Fruit fly (Drosophila melanogaster) Kc167 (cell line): ENCODE results near the gene CG31321.

Experiments used
- Myc ChIP-seq: fragments of >200 bp; optimal IDR thresholded peaks from 2 replicates; lab custom pipeline; 2017; ENCODE audit warnings: missing external identifiers
- Sin3A ChIP-seq: fragments of >200 bp; optimal IDR thresholded peaks from 2 replicates; lab custom pipeline; 2018; ENCODE audit warnings: missing external identifiers
- h ChIP-seq: fragments of >200 bp; optimal IDR thresholded peaks from 3 replicates; lab custom pipeline; 2018; ENCODE audit warnings: missing external identifiers
- insv ChIP-seq: fragments of >200 bp; optimal IDR thresholded peaks from 3 replicates; lab custom pipeline; 2018; ENCODE audit warnings: missing external identifiers
- psq ChIP-seq: fragments of >200 bp; optimal IDR thresholded peaks from 2 replicates; lab custom pipeline; 2017; ENCODE audit warnings: missing external identifiers
- ttk ChIP-seq: sonication (Bioruptor generic); optimal IDR thresholded peaks from 2 replicates; lab custom pipeline; 2017; ENCODE audit warnings: missing external identifiers

Gene CG31321

DNA sequence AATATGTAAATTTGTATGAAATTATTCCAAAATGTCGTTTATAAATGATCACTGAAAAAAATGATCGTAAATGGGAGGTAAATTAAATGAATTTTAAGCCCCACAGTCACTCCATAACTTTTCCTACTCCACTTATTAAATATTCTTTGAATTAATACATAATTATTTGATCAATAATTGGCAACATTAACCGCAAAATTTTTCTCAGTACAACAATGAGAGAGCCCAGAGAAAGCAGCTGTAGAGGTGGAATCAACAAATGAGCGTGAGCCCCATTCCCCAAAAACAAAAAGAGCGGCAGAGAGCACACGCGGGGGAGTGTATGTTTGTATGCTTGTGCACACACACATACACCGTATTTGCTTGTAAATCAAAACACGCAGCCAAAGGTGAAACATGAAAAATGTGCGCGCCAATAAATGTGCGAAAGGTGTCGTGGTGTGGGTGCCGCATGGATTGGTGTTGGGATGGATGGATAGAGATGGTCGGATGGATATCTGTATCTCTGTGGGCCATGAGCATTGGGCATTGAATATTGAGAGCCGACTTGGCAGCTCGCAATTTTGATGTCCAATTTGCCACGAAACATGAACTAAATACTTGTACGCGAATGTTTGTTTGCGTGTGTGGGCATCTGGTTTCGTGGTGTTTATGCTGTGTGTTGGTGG is 26.3 kb upstream of the CG31321 start:
- no peak for TF ChIP-seq Myc (lab: Kevin White, UChicago)
- no peak for TF ChIP-seq h (lab: Kevin White, UChicago)
- TF ChIP-seq ttk: no peak
- no peak for TF ChIP-seq insv (lab: Kevin White, UChicago)
- TF ChIP-seq psq (lab: Kevin White, UChicago): no peak
- TF ChIP-seq Sin3A (lab: Kevin White, UChicago): no peak

DNA sequence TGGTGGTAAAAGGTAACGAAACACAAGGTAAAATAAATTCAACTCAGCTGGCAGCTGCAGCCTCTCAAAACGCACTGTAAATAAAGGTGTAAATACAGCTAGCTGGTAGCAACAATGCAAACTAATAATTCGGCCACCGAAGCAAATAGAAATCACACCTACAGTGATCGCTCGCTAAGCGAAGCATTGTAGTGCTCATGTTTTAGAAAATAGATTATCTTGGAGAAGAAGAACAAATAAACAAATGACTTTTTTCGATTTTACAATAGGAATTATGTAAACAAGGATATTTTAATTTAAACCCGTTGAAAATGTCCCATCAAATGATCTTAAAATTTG is 25.8 kb upstream of the CG31321 start:
- TF ChIP-seq Myc (lab: Kevin White, UChicago): no peak
- TF ChIP-seq psq (lab: Kevin White, UChicago): no peak
- no peak for TF ChIP-seq ttk
- no peak for TF ChIP-seq insv (lab: Kevin White, UChicago)
- TF ChIP-seq Sin3A (lab: Kevin White, UChicago): no peak
- no peak for TF ChIP-seq h (lab: Kevin White, UChicago)

DNA sequence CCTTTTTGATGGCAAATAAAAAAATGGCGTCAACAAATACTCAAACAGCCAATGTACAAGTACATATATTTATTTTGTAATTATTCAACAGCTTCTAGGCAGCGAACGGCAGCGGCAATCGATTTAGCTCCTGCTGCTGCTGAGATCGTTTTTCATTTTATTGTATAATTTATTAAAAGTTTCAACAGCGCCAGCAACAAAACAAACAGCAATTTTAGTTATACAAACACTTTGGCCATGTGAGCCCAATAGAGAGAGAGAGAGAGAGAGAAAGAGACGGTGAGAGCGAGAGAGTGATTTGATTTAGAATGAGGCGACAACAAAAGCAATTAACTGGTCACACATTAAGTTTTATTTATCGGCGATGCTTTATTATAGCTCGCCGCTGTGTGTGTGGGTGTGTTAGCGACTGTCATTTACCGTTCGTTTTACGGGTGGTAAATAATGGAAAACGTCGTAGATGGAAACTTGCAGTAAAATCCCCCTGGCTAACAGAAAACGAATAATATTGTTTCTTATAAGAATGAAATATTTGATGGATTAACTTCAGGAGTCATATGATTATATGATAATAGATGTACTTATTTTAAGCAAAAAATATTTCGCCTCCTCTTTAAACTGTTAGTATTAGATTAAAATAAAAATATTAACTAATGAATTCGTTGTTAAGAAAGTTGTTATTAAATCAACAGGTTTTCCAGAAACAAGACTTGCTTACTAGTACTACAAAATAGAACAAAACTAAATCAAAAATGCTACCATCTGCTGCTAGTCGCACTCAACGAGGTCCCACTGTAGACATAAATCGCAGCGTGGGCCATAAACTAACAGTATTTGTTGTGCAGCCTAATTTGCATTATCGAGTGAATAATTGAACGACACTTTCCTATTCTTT is 24.9 kb upstream of the CG31321 start:
- TF ChIP-seq Sin3A (lab: Kevin White, UChicago): no peak
- no peak for TF ChIP-seq insv (lab: Kevin White, UChicago)
- TF ChIP-seq ttk: no peak
- no peak for TF ChIP-seq psq (lab: Kevin White, UChicago)

DNA sequence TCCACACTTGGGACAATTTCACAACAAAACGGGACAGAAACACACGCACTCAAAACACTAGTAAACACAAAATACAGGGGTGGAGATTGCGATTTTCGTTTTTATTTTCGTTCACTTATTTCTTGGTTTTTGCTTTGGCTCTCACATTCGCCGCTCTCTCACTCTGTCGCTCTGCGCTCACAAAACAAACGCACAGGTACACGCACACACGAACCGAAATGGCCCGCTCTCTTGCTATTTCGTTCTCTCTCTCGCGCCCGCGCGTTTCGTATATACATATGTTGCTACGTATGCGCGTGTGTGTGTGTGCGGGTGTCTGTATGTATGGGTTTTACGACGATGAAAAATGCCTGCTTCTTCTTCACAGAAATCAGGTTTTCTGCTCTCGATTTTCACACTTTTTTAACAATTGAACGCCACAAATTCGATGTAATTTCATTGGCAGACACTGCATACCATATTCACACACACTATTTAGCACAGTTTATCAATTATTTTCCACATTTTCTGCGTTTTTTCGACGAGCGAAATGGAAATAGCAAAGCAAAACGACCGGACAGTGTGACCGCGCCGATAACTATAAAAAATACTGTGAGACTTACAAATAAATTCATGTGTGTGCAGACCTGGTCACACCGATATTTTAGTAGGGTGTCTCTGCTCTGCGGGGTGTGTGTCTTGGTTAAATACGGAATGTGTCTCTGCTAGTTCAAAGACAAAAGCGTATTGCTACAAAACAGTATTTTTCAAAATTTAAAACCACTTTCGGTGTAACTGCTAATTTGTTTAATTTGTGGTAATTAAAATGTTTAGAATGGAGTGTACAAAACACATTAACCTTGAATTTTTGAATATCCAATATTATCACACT is 23.6 kb upstream of the CG31321 start, which contains the start of gene trx:
trx (minus strand) TSS at position 584 of the 871 bp plus-strand sequence.
- no peak for TF ChIP-seq Sin3A (lab: Kevin White, UChicago)

DNA sequence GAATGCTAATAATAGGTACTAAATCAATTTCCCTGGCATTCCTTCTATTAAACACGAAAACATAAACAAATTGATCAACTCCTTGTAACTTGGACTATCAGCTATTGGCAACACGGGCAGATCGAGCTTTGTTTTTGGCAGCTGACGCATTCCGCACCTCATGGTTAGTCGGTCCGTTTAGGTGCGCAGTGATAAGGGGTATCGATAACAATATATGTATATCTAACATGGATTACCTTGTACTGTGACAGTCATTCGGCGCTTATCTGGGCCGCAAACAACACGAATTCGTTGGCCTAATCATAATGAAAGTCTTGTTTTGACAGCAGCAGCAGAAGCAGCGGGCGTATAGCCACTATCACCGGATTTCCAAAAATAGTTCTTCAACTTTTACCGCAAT is 22.2 kb upstream of the CG31321 start:
- TF ChIP-seq Myc (lab: Kevin White, UChicago) (no peak), h (lab: Kevin White, UChicago) (no peak), Sin3A (lab: Kevin White, UChicago) (no peak), psq (lab: Kevin White, UChicago) (no peak), ttk (no peak), insv (lab: Kevin White, UChicago) (no peak)

DNA sequence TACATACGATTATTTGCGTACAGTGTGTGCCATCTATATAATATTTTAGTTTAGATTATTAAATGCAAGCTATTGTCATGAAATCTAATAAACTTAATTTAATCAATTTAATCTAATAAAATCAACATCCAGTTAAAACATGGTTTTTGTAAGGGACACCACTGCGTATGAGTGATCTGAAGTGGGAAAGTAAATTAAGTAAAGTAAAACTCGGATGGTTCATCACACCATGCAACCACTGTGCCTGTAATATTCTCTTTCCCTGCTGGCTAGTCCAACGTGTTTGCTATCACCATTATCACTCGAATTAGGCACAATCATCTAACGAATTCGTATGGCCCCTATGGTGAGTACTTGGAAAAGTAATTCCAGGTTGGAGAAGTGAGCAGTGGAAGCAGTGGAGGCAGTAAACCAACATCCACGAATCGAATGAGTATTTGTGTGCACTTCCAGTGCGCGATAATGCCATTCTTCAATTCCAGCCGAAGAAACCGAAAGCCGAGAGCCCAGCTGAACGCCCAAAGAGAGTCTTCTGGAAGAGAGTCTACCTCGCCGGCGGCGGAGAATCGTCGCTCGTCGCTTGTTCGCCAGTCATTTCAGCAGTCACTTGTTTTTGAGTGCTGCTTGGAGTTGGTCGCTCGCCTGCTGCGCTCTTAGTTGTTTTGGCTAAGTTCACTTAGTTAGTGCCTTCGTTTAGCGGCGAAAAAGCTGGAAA is 21.3 kb upstream of the CG31321 start, which contains the start of gene red:
red (plus strand) TSS at position 403 of the 715 bp plus-strand sequence.
- no peak for TF ChIP-seq h (lab: Kevin White, UChicago)
- no peak for TF ChIP-seq psq (lab: Kevin White, UChicago)
- no peak for TF ChIP-seq insv (lab: Kevin White, UChicago)
- TF ChIP-seq Myc (lab: Kevin White, UChicago): no peak
- no peak for TF ChIP-seq Sin3A (lab: Kevin White, UChicago)
- no peak for TF ChIP-seq ttk

DNA sequence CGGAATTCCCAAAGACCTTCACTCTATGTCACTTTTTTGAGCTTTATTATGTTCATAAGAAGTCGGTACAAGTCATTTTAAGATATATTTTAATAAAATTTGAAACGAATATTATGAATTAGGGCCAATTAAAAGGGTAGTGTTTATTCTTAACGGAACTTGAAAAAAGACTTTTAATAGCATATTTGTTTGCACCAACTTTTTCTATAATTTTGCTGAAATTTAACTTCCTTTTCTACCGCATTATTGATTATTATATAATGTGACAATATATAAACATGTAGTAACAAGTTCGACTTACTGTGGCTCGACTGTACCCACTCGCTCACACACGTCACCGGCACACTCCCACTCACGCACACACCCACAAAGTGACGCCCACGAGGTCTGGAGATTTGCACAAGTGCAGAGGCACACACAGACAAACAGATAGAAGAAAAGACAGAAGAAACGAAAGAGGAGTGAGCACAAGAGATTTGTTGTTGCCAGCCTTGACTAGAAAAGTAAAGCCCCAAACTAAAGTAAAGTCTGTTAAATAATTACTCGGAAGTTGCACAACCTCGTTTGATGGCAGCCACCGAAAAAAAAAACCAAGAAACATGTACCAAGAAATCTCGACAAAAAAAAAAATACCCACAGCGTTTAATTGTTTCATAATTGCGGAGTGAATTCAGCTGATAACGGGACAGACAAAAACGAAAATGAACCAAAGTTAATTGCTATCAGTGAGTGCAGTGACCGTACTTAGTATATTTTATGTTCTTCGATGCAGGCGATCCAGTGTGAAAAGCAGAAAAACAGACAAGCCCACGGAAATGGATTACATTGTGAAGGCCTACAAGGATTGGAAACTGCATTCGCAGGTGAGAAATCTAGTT is 20.0 kb upstream of the CG31321 start:
- no peak for TF ChIP-seq ttk

DNA sequence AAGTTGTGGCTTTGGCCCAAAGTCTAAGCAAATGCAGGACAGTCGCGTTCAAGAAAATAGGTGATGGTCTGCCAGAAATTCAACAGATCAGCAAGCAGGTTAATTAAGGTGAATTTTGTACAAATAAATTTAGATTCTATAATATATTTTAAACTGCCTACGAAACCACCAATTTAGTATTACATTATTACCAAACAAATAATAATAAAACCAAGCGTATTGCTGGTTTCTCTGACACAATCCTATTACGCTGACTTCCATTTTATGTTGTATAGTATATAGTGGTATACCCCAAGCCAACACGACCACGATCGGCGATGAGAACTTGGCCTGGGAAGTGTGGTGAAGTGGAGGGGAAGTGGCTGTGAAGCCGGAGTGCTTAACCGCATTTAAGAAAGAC is 18.7 kb upstream of the CG31321 start:
- TF ChIP-seq ttk (no peak), h (lab: Kevin White, UChicago) (no peak), Sin3A (lab: Kevin White, UChicago) (no peak), insv (lab: Kevin White, UChicago) (no peak), Myc (lab: Kevin White, UChicago) (no peak), psq (lab: Kevin White, UChicago) (no peak)

DNA sequence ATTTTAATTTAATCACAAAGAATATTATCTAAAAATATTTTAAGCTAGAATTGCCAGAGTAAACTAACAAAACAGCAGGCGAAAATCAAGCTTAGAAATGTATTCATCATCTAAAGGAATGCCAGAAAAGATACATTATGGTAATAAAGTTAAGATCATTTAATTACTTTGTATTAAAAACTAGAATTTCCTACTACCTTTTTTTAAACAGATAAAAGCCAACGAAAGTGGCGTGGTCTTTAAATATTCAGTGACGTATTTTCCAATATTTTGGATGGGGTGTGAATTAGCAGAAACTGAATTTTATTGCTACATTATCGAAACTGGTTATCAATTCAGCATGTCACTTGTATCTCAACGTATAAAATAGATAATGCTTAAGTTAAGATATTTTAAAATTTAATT is 17.9 kb upstream of the CG31321 start:
- TF ChIP-seq Myc (lab: Kevin White, UChicago) (no peak), h (lab: Kevin White, UChicago) (no peak), ttk (no peak), Sin3A (lab: Kevin White, UChicago) (no peak), insv (lab: Kevin White, UChicago) (no peak), psq (lab: Kevin White, UChicago) (no peak)

DNA sequence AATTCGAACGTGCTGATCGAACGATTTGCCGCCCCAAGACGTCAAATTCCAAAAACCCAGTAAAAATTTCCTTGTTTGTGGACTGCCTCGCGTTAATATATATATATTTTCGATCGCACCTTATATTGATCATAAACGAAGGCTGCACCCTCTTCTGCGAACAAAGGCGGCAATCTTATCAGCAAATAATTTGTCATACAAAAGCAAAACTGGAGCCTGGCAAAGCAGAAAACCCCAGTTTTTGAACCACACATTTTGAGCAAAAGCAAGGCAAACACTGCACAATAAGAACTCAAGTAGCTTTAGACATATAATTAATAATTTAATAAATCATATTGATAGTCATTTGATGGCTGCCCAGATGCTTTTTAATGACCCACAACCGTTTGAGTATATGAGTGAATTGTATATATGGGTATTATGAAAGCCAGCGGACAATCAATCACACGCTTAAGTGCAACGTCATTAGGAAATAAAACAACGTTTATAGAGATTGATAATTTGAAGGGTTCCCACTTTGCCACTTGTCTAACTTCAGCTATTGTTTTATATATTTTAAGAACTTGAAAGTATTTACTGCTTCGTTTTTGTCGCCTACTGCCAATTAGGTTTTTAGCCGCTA is 15.7 kb upstream of the CG31321 start:
- TF ChIP-seq insv (lab: Kevin White, UChicago) (no peak), Sin3A (lab: Kevin White, UChicago) (no peak), psq (lab: Kevin White, UChicago) (no peak), h (lab: Kevin White, UChicago) (no peak), ttk (no peak), Myc (lab: Kevin White, UChicago) (no peak)
